Fruit fly (Drosophila melanogaster) whole organism, embryonic: ENCODE measurements around the gene fw.
A peak's percentile ranks its signal among the peaks of the same experiment; 100 is the strongest.

ENCODE experiments used
- C15 ChIP-seq: fragments of 200-800 bp; sonication (Bioruptor generic); IDR thresholded peaks from 3 replicates; pipeline ENCODE4 v1.3.6; 2022; ENCODE audit warnings: missing biosample characterization, missing genetic modification characterization
- CG10565 ChIP-seq: fragments of 200-800 bp; sonication (Bioruptor generic); optimal IDR thresholded peaks from 3 replicates; lab custom pipeline; 2016; ENCODE audit warnings: missing biosample characterization, mild to moderate bottlenecking, missing genetic modification characterization
- CG12071 ChIP-seq: fragments of 200-800 bp; sonication (Bioruptor generic); optimal IDR thresholded peaks from 3 replicates; lab custom pipeline; 2018; ENCODE audit warnings: missing biosample characterization, mild to moderate bottlenecking, missing genetic modification characterization
- CG12942 ChIP-seq: fragments of 200-800 bp; sonication (Bioruptor generic); optimal IDR thresholded peaks from 3 replicates; lab custom pipeline; 2016; ENCODE audit warnings: missing biosample characterization, missing genetic modification characterization
- CG13894 ChIP-seq: fragments of 200-800 bp; sonication (Bioruptor generic); optimal IDR thresholded peaks from 3 replicates; lab custom pipeline; 2018; ENCODE audit warnings: missing biosample characterization, mild to moderate bottlenecking, missing genetic modification characterization, moderate library complexity
- CG17568 ChIP-seq: fragments of 200-800 bp; sonication (Bioruptor generic); optimal IDR thresholded peaks from 2 replicates; lab custom pipeline; 2018; ENCODE audit warnings: missing biosample characterization, mild to moderate bottlenecking, missing genetic modification characterization, moderate library complexity
- CG31388 ChIP-seq: fragments of 200-800 bp; sonication (Bioruptor generic); optimal IDR thresholded peaks from 2 replicates; lab custom pipeline; 2016; ENCODE audit warnings: missing biosample characterization, missing genetic modification characterization
- CG33213 ChIP-seq: fragments of 200-800 bp; sonication (Bioruptor generic); optimal IDR thresholded peaks from 3 replicates; lab custom pipeline; 2016; ENCODE audit warnings: missing biosample characterization, missing genetic modification characterization
- CG43689 ChIP-seq: fragments of 200-800 bp; sonication (Bioruptor generic); IDR thresholded peaks from 2 replicates; pipeline ENCODE4 v1.3.6; 2022; ENCODE audit warnings: missing biosample characterization, missing genetic modification characterization
- CG4730 ChIP-seq: fragments of 200-800 bp; sonication (Bioruptor generic); IDR thresholded peaks from 2 replicates; pipeline ENCODE4 v1.3.6; 2022; ENCODE audit warnings: missing biosample characterization, missing genetic modification characterization
- CG5245 ChIP-seq: fragments of 200-800 bp; sonication (Bioruptor generic); optimal IDR thresholded peaks from 3 replicates; lab custom pipeline; 2016; ENCODE audit warnings: missing biosample characterization, missing genetic modification characterization
- CG6272 ChIP-seq: fragments of 200-800 bp; sonication (Bioruptor generic); IDR thresholded peaks from 2 replicates; pipeline ENCODE4 v1.3.6; 2022; ENCODE audit warnings: missing biosample characterization, missing genetic modification characterization
- CG6654 ChIP-seq: fragments of 200-800 bp; sonication (Bioruptor generic); optimal IDR thresholded peaks from 2 replicates; lab custom pipeline; 2017; ENCODE audit warnings: missing biosample characterization, mild to moderate bottlenecking, missing genetic modification characterization
- CG6683 ChIP-seq: fragments of 200-800 bp; sonication (Bioruptor generic); optimal IDR thresholded peaks from 2 replicates; lab custom pipeline; 2017; ENCODE audit warnings: missing biosample characterization, mild to moderate bottlenecking, missing genetic modification characterization, missing genetic modification reagents
- CG6765 ChIP-seq: fragments of 200-800 bp; sonication (Bioruptor generic); optimal IDR thresholded peaks from 3 replicates; lab custom pipeline; 2017; ENCODE audit warnings: missing biosample characterization, mild to moderate bottlenecking, missing genetic modification characterization
- CG6813 ChIP-seq: fragments of 200-800 bp; sonication (Bioruptor generic); optimal IDR thresholded peaks from 2 replicates; lab custom pipeline; 2017; ENCODE audit warnings: missing biosample characterization, missing genetic modification characterization, mild to moderate bottlenecking, moderate library complexity, missing genetic modification reagents
- CG7987 ChIP-seq: fragments of 200-800 bp; sonication (Bioruptor generic); optimal IDR thresholded peaks from 2 replicates; lab custom pipeline; 2018; ENCODE audit warnings: missing biosample characterization, mild to moderate bottlenecking, missing genetic modification characterization, moderate library complexity
- CG8089 ChIP-seq: fragments of 200-800 bp; sonication (Bioruptor generic); optimal IDR thresholded peaks from 3 replicates; lab custom pipeline; 2016; ENCODE audit warnings: missing biosample characterization, missing genetic modification characterization
- CG9876 ChIP-seq: fragments of 200-800 bp; sonication (Bioruptor generic); optimal IDR thresholded peaks from 2 replicates; lab custom pipeline; 2016; ENCODE audit warnings: missing biosample characterization, missing genetic modification characterization
- Deaf1 ChIP-seq: fragments of 200-800 bp; optimal IDR thresholded peaks from 3 replicates; lab custom pipeline; 2019; ENCODE audit warnings: missing biosample characterization, mild to moderate bottlenecking, missing genetic modification characterization, moderate library complexity
- GATAe ChIP-seq: fragments of 200-800 bp; sonication (Bioruptor generic); conservative IDR thresholded peaks from 2 replicates; pipeline ENCODE4 v1.3.6; 2022; ENCODE audit warnings: missing biosample characterization, missing genetic modification characterization
- H2.0 ChIP-seq: fragments of 200-800 bp; sonication (Bioruptor generic); IDR thresholded peaks from 2 replicates; pipeline ENCODE4 v1.3.6; 2022; ENCODE audit warnings: missing biosample characterization, missing genetic modification characterization
- Hsf ChIP-seq: fragments of 200-800 bp; sonication (Bioruptor generic); optimal IDR thresholded peaks from 3 replicates; lab custom pipeline; 2016; ENCODE audit warnings: missing biosample characterization, missing genetic modification characterization
- Jarid2 ChIP-seq: fragments of 200-800 bp; sonication (Bioruptor generic); optimal IDR thresholded peaks from 3 replicates; lab custom pipeline; 2017; ENCODE audit warnings: mild to moderate bottlenecking, missing biosample characterization, missing genetic modification reagents, missing genetic modification characterization
- Kr ChIP-seq: fragments of 200-800 bp; sonication (Bioruptor generic); optimal IDR thresholded peaks from 2 replicates; lab custom pipeline; 2017; ENCODE audit warnings: missing biosample characterization, mild to moderate bottlenecking, missing genetic modification characterization
- Lim3 ChIP-seq: fragments of 200-800 bp; sonication (Bioruptor generic); IDR thresholded peaks from 2 replicates; pipeline ENCODE4 v1.3.6; 2022; ENCODE audit warnings: missing biosample characterization, missing genetic modification characterization
- MESR4 ChIP-seq: fragments of 200-800 bp; sonication (Bioruptor generic); optimal IDR thresholded peaks from 2 replicates; lab custom pipeline; 2018; ENCODE audit warnings: missing biosample characterization, mild to moderate bottlenecking, missing genetic modification characterization, moderate library complexity
- Med ChIP-seq: fragments of 200-800 bp; sonication (Bioruptor generic); peaks from one replicate; lab custom pipeline; 2016; ENCODE audit warnings: missing biosample characterization, missing genetic modification characterization, mild to moderate bottlenecking, inconsistent platforms, moderate library complexity
- Nf-YA ChIP-seq: fragments of 200-800 bp; sonication (Bioruptor generic); IDR thresholded peaks from 2 replicates; pipeline ENCODE4 v1.3.6; 2022; ENCODE audit warnings: missing biosample characterization, missing genetic modification characterization
- Ptx1 ChIP-seq: fragments of 200-800 bp; sonication (Bioruptor generic); IDR thresholded peaks from 2 replicates; pipeline ENCODE4 v1.3.6; 2022; ENCODE audit warnings: missing biosample characterization, missing genetic modification characterization
- Rx ChIP-seq: fragments of 200-800 bp; sonication (Bioruptor generic); IDR thresholded peaks from 2 replicates; pipeline ENCODE4 v1.3.6; 2022; ENCODE audit warnings: missing biosample characterization, missing genetic modification characterization
- Spps ChIP-seq: fragments of 200-800 bp; sonication (Bioruptor generic); optimal IDR thresholded peaks from 2 replicates; lab custom pipeline; 2018; ENCODE audit warnings: missing biosample characterization, mild to moderate bottlenecking, missing genetic modification characterization
- Sry-δ ChIP-seq: fragments of 200-800 bp; sonication (Bioruptor generic); optimal IDR thresholded peaks from 2 replicates; lab custom pipeline; 2016; ENCODE audit warnings: missing biosample characterization, missing genetic modification characterization
- ato ChIP-seq: fragments of 200-800 bp; sonication (Bioruptor generic); IDR thresholded peaks from 2 replicates; pipeline ENCODE4 v1.3.6; 2022; ENCODE audit warnings: missing biosample characterization, missing genetic modification characterization; ENCODE audit not compliant: partially characterized antibody
- bab2 ChIP-seq: fragments of 200-800 bp; sonication (Bioruptor generic); optimal IDR thresholded peaks from 2 replicates; lab custom pipeline; 2016; ENCODE audit warnings: missing biosample characterization, missing genetic modification characterization
- bigmax ChIP-seq: fragments of 200-800 bp; sonication (Bioruptor generic); optimal IDR thresholded peaks from 2 replicates; lab custom pipeline; 2018; ENCODE audit warnings: missing biosample characterization, mild to moderate bottlenecking, missing genetic modification characterization
- ci ChIP-seq: fragments of 200-800 bp; sonication (Bioruptor generic); IDR thresholded peaks from 3 replicates; pipeline ENCODE4 v1.3.6; 2022; ENCODE audit warnings: missing biosample characterization, missing genetic modification characterization
- corto ChIP-seq: fragments of 200-800 bp; sonication (Bioruptor generic); optimal IDR thresholded peaks from 2 replicates; lab custom pipeline; 2016; ENCODE audit warnings: missing biosample characterization, mild to moderate bottlenecking, missing genetic modification characterization, moderate library complexity
- fru ChIP-seq: fragments of >200 bp; optimal IDR thresholded peaks from 2 replicates; lab custom pipeline; 2017
- gsb ChIP-seq: fragments of 200-800 bp; sonication (Bioruptor generic); IDR thresholded peaks from 2 replicates; pipeline ENCODE4 v1.3.6; 2022; ENCODE audit warnings: missing biosample characterization, missing genetic modification characterization
- gsb-n ChIP-seq: fragments of 200-800 bp; sonication (Bioruptor generic); optimal IDR thresholded peaks from 3 replicates; lab custom pipeline; 2018; ENCODE audit warnings: missing biosample characterization, mild to moderate bottlenecking, missing genetic modification characterization
- insv ChIP-seq, 2 experiments: fragments of 200-800 bp; sonication (Bioruptor generic); optimal IDR thresholded peaks; 3 replicates each; lab custom pipeline; 2016 to 2018; ENCODE audit warnings: missing biosample characterization in 2 of 2, missing genetic modification characterization in 2 of 2
- ken ChIP-seq: fragments of 200-800 bp; sonication (Bioruptor generic); IDR thresholded peaks from 3 replicates; pipeline ENCODE4 v1.3.6; 2022; ENCODE audit warnings: missing biosample characterization, missing genetic modification characterization
- kni ChIP-seq: fragments of 200-800 bp; sonication (Bioruptor generic); optimal IDR thresholded peaks from 3 replicates; lab custom pipeline; 2017; ENCODE audit warnings: mild to moderate bottlenecking, missing biosample characterization, missing genetic modification reagents, missing genetic modification characterization
- knrl ChIP-seq: fragments of 200-800 bp; sonication (Bioruptor generic); IDR thresholded peaks from 3 replicates; pipeline ENCODE4 v1.3.6; 2022; ENCODE audit warnings: missing biosample characterization, missing genetic modification characterization; ENCODE audit not compliant: partially characterized antibody
- luna ChIP-seq: fragments of 200-800 bp; sonication (Bioruptor generic); optimal IDR thresholded peaks from 2 replicates; lab custom pipeline; 2016; ENCODE audit warnings: missing biosample characterization, missing genetic modification characterization
- onecut ChIP-seq: fragments of 200-800 bp; sonication (Bioruptor generic); IDR thresholded peaks from 2 replicates; pipeline ENCODE4 v1.3.6; 2022; ENCODE audit warnings: missing biosample characterization, missing genetic modification characterization
- schlank ChIP-seq: fragments of 200-800 bp; sonication (Bioruptor generic); optimal IDR thresholded peaks from 2 replicates; lab custom pipeline; 2018; ENCODE audit warnings: missing biosample characterization, mild to moderate bottlenecking, missing genetic modification characterization
- sd ChIP-seq: fragments of 200-800 bp; sonication (Bioruptor generic); optimal IDR thresholded peaks from 3 replicates; lab custom pipeline; 2018; ENCODE audit warnings: missing biosample characterization, mild to moderate bottlenecking, missing genetic modification characterization, moderate library complexity
- so ChIP-seq: fragments of 200-800 bp; sonication (Bioruptor generic); IDR thresholded peaks from 3 replicates; pipeline ENCODE4 v1.3.6; 2022; ENCODE audit warnings: missing biosample characterization, missing genetic modification characterization
- ssp ChIP-seq: fragments of 200-800 bp; sonication (Bioruptor generic); IDR thresholded peaks from 2 replicates; pipeline ENCODE4 v1.3.6; 2022; ENCODE audit warnings: missing biosample characterization, missing genetic modification characterization

fw gene

DNA sequence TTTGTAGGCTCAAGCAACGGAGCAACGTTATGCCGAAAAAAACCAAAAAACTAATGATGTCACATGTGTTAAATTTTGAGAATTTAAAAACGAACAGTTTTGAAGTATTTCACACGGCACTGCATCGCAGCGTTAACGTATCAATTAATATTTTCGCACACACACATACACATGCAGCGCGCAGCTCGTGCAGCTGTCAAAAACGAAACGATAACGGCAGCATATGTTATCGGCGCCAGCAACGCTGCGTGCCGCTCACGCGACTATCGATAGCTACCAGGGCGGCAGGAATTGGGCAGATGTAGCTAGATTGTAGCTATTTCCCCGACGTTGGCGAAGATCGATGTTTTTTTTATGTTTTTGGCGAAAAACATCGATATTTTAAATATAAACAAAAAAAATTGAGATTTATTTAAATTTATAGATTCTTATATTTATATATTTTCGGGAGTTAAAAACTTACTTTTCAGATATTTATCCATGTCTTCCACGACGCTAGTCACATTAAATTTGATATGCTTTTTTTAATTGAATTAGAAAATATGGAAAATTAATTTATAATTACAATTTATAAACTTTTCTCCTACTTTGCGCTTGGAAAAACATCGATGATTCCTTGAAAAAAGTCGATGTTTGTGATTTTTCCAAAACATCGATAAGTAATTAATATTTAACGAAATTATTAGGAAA, 25.3 kb upstream of the fw start, which contains the start of gene Usp7 (continued):
- TF ChIP-seq CG43689 (no peak), CG6765 (GFP tag; lab: Kevin White, UChicago) (no peak), C15 (no peak), so (GFP tag; lab: Robert Waterston, UW) (no peak), GATAe (GFP tag; lab: Robert Waterston, UW) (no peak), CG31388 (no peak), Sry-δ (GFP tag; lab: Kevin White, UChicago) (peak; percentile 80), Jarid2 (GFP tag; lab: Kevin White, UChicago) (no peak), sd (tag; lab: Kevin White, UChicago) (no peak), Kr (GFP tag; lab: Kevin White, UChicago) (no peak), gsb-n (no peak), Spps (tag; lab: Kevin White, UChicago) (no peak), ken (no peak), CG6654 (GFP tag; lab: Kevin White, UChicago) (no peak), Nf-YA (no peak), CG6813 (GFP tag; lab: Kevin White, UChicago) (no peak), Ptx1 (GFP tag; lab: Robert Waterston, UW) (no peak), CG10565 (GFP tag; lab: Kevin White, UChicago) (no peak), fru (lab: Kevin White, UChicago) (no peak), bigmax (GFP tag; lab: Kevin White, UChicago) (no peak), ci (GFP tag; lab: Robert Waterston, UW) (peak; percentile 61; the same call in 1 of the 3 replicates), gsb (GFP tag; lab: Robert Waterston, UW) (no peak), CG6272 (GFP tag; lab: Robert Waterston, UW) (peak; percentile 43; the same call in 1 of the 2 replicates), MESR4 (GFP tag; lab: Kevin White, UChicago) (peak; percentile 60), Rx (GFP tag; lab: Robert Waterston, UW) (peak; percentile 15; the same call in 1 of the 2 replicates), Hsf (GFP tag; lab: Kevin White, UChicago) (peak; percentile 1), Deaf1 (no peak), CG13894 (tag; lab: Kevin White, UChicago) (no peak), schlank (tag; lab: Kevin White, UChicago) (no peak), CG8089 (no peak), CG9876 (no peak), insv (GFP tag; optimal IDR thresholded peaks at IDR 0.05; lab: Kevin White, UChicago) (no peak), Med (GFP tag; lab: Kevin White, UChicago) (peak; percentile 71), Lim3 (GFP tag; lab: Robert Waterston, UW) (no peak), CG6683 (GFP tag; lab: Kevin White, UChicago) (no peak), CG12942 (GFP tag; lab: Kevin White, UChicago) (no peak), luna (no peak), knrl (GFP tag; lab: Robert Waterston, UW) (peak; percentile 96), ato (GFP tag; lab: Robert Waterston, UW) (peak; percentile 89), CG17568 (GFP tag; lab: Kevin White, UChicago) (no peak), corto (GFP tag; lab: Kevin White, UChicago) (no peak), CG12071 (GFP tag; lab: Kevin White, UChicago) (no peak), onecut (GFP tag; lab: Robert Waterston, UW) (no peak), CG7987 (no peak), CG4730 (GFP tag; lab: Robert Waterston, UW) (no peak), H2.0 (GFP tag; lab: Robert Waterston, UW) (no peak), kni (no peak), bab2 (no peak), ssp (GFP tag; lab: Robert Waterston, UW) (peak; percentile 94), CG5245 (GFP tag; lab: Kevin White, UChicago) (no peak), CG33213 (peak; percentile 29)
